Fruit fly (Drosophila melanogaster): ENCODE measurements around the gene CG43322.

- TF ChIP-seq toe (GFP tag; optimal IDR thresholded peaks at IDR 0.05) = no peak
- peak; percentile 73 for TF ChIP-seq Mnt (GFP tag; optimal IDR thresholded peaks at IDR 0.05)
- peak; percentile 84 for TF ChIP-seq kay (GFP tag; ENCODE audit: borderline replicate concordance)
- peak; percentile 54 for TF ChIP-seq CG7045 (GFP tag; optimal IDR thresholded peaks at IDR 0.05)
- TF ChIP-seq cic (GFP tag; optimal IDR thresholded peaks at IDR 0.05) = peak; percentile 79
- peak; percentile 34 for TF ChIP-seq bab1 (GFP tag; optimal IDR thresholded peaks at IDR 0.05)
- TF ChIP-seq CG7101 (tag; optimal IDR thresholded peaks at IDR 0.05) = peak; percentile 39
These were observed 20.0 kb downstream of the CG43322 start for dm6 chr2L:7033100-7033675.
